Fruit fly (Drosophila melanogaster) ovary, adult (tissue): ENCODE measurements around the gene CG14573.

Experiments used
- CG17801 ChIP-seq: fragments of 200-800 bp; optimal IDR thresholded peaks from 2 replicates; lab custom pipeline; 2019; ENCODE audit warnings: missing biosample characterization, mild to moderate bottlenecking, missing genetic modification characterization, moderate library complexity; ENCODE audit not compliant: partially characterized antibody

CG14573 gene

dm6 chr3L:21733387-21733786 lies 512 bp upstream of the CG14573 start, which contains the start of gene CG14568:
Gene CG14568, minus strand, starts transcription at chr3L:21733487.
- TF ChIP-seq CG17801 (GFP tag; lab: Kevin White, UChicago), result no peak

- TF ChIP-seq CG17801 (GFP tag; lab: Kevin White, UChicago), result no peak
These were observed 4.5 kb downstream of the CG14573 start, which contains the start of gene CG14567 for dm6 chr3L:21738175-21739016. Gene CG14567, minus strand, starts transcription at chr3L:21738430.

DNA sequence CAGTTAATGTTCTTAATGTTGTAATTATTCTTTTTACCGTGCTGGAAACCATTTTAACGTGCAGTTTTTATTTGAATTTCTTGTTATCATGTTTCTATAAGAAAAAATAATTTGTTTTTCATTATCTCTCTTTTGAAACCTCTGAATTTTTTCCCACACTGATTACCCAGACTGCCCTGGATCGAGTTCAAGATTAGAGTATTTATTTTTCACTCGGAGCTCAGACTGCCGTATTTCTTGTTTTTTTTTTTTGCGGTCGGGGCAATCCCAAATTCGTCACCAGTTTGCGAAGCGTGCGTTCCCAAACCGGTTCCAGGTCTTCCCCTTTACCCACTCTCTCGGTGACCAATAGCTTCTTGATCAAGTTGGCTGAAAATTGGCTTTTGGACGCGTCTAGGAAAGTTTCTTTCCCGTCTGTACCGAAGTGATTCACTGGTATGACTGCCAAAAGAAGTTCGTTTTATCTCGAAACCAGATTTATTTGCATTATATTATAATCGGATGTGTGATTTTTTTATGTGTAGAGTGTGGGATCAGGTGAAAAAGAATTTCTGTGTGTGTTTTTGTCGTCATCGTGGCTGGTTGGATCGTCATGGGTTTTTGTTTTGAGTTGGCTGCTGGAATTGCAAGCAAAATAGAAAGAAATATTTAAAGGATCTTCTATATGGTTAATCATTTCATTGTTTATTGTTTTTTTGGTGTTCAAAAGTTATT lies 5.3 kb downstream of the CG14573 start:
- no peak for TF ChIP-seq CG17801 (GFP tag; lab: Kevin White, UChicago)

dm6 chr3L:21740209-21740608 lies 6.3 kb downstream of the CG14573 start, which contains the start of gene CG14566:
Gene CG14566, minus strand, starts transcription at chr3L:21740309.
- no peak for TF ChIP-seq CG17801 (GFP tag; lab: Kevin White, UChicago)

- TF ChIP-seq CG17801 (GFP tag; lab: Kevin White, UChicago), result no peak
These were observed 7.3 kb downstream of the CG14573 start, which contains the start of gene CG14572 for dm6 chr3L:21741234-21741633. Gene CG14572, plus strand, starts transcription at chr3L:21741534.

DNA sequence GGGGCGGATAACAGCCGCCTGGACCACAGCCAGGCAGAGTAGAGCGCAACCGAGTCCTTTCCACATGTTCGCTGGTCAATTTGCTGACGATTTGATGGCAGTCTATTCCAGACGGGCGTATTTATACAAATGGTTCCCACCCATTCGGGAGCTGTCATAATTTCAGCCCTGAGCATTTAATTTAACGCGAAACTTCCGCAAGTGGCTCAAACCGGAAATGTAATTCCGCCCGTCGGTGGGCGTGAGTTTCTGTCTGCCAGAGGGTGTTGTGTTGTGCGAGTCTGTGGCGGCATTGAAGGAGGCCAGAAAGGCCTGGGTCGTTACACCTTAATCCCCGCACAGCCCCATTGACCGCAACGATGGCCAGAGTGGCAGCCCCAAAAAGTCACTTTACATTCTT lies 10.3 kb downstream of the CG14573 start, which contains the start of gene CG14565:
Gene CG14565, minus strand, starts transcription at position 101 of the 400 bp plus-strand sequence.
- TF ChIP-seq CG17801 (GFP tag; lab: Kevin White, UChicago), result no peak

DNA sequence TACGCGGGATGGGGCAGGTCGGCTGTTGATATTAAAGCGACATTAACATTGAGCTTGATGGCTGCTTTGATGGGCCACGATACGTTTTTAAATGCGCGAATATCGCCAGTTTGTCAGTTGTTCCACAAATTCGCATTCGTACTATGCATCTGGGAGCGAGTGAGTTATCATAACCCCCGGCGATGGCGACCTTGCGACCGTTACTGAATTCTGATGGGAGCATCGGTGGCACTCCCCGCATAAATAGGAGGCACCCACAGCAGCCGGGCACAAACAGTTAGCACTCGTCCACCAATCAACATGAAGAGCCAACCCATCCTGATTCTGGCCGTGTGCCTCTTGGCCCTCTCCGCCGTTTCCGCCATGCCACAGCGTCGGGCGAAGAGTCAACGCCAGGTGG lies 23.0 kb downstream of the CG14573 start, which contains the start of gene CG14564:
Gene CG14564, plus strand, starts transcription at position 301 of the 400 bp plus-strand sequence.
- TF ChIP-seq CG17801 (GFP tag; lab: Kevin White, UChicago), result no peak

dm6 chr3L:21765931-21766330 lies 32.0 kb downstream of the CG14573 start:
- TF ChIP-seq CG17801 (GFP tag; lab: Kevin White, UChicago), result no peak

DNA sequence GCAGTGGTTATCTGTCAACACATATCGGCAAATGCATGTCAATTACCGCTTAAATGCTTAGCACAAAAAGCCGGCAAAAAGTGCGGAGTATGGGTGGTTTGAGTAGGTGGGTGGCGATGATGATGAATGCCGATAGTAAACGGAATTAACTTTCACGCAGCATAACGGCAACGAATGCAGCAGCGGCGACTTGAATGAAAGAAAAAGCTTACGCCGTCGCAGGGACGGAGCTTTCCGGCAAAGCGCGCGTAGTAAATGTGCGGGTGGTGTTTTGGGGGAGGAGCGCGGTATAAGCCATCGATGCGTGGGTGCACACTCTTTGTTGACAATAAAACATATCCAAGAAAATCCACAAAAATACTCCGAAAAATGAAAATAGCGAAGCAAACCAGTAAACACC lies 35.6 kb downstream of the CG14573 start, which contains the start of gene CG7370:
Gene CG7370, plus strand, starts transcription at position 301 of the 400 bp plus-strand sequence.
- TF ChIP-seq CG17801 (GFP tag; lab: Kevin White, UChicago), result no peak

- TF ChIP-seq CG17801 (GFP tag; lab: Kevin White, UChicago), result peak; percentile 11
These were observed 36.4 kb downstream of the CG14573 start, which contains the start of gene Syn1 for dm6 chr3L:21770328-21770727. Gene Syn1, minus strand, starts transcription at chr3L:21770534.

DNA sequence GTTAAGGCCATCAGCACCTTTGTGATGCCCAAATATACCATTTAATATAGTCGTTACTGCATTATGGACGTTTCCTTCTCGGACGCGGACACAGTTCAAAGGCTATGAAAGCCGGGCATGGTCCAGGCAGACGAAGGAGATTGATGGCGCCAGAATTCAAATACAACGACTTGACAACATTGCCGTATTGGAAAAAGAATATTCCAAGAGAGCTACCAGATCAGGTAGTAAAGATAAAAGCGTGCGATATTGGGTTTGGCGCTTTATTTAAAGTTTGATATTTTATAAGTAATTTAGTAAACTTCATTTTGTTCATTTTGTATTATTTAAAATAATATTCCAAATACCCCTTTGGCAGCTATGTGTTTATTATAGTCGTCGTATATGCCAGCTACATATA lies 40.0 kb downstream of the CG14573 start:
- no peak for TF ChIP-seq CG17801 (GFP tag; lab: Kevin White, UChicago)
